Fruit fly (Drosophila melanogaster): ENCODE measurements around the gene CG5860.

CG5860 gene

DNA sequence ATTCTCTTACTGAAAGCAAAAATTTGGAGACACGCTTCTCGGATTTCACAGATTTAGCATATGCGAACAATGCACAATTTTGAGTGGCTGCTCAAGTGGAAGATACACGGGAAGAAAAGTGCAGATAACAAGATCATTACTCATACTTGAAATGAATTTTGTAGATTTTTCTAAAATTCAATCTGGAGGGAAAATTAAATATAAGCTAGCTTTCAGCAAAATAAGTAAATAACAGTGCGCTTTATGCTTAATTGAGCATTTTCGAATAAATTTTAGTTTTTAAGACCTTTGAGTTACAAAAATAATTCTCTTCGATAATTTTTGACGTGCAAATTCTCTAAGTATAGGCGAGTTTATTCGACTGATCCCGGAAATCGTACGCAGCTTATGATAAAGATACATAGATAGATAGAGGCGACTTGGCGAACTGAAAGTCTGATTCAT, 8.7 kb upstream of the CG5860 start (continued):
- TF ChIP-seq chn (GFP tag; optimal IDR thresholded peaks at IDR 0.05), result no peak
- TF ChIP-seq YL-1 (GFP tag; optimal IDR thresholded peaks at IDR 0.05), result no peak
- TF ChIP-seq CG5245 (GFP tag; optimal IDR thresholded peaks at IDR 0.05), result peak; percentile 36
- TF ChIP-seq CG17359 (tag; optimal IDR thresholded peaks at IDR 0.05), result peak; percentile 61
- TF ChIP-seq kni (GFP tag; optimal IDR thresholded peaks at IDR 0.05), result no peak
- peak; percentile 28 for TF ChIP-seq CG30403 (GFP tag; optimal IDR thresholded peaks at IDR 0.05)
- no peak for TF ChIP-seq sqz (GFP tag; optimal IDR thresholded peaks at IDR 0.05)
- TF ChIP-seq zen2 (GFP tag; IDR thresholded peaks at IDR 0.05; ENCODE audit: partially characterized antibody), result no peak
- TF ChIP-seq Myb (GFP tag; optimal IDR thresholded peaks at IDR 0.05), result no peak
- TF ChIP-seq CG8924 (tag; optimal IDR thresholded peaks at IDR 0.05), result no peak
- no peak for TF ChIP-seq nom (GFP tag; optimal IDR thresholded peaks at IDR 0.05)
- peak; percentile 51 for TF ChIP-seq CG4820 (GFP tag; optimal IDR thresholded peaks at IDR 0.05)
- TF ChIP-seq hth (optimal IDR thresholded peaks at IDR 0.05), result no peak
- TF ChIP-seq gce (GFP tag; IDR thresholded peaks at IDR 0.05), result no peak
- no peak for TF ChIP-seq hkb (optimal IDR thresholded peaks at IDR 0.05)
- peak; percentile 80 for TF ChIP-seq hkb (GFP tag; IDR thresholded peaks at IDR 0.05)
- peak; percentile 30 for TF ChIP-seq ind (GFP tag; optimal IDR thresholded peaks at IDR 0.05)
- no peak for TF ChIP-seq CG4617 (GFP tag; optimal IDR thresholded peaks at IDR 0.05; ENCODE audit: borderline replicate concordance)
- TF ChIP-seq ara (GFP tag; IDR thresholded peaks at IDR 0.05), result peak; percentile 50; the same call in 1 of the 2 replicates
- TF ChIP-seq CTCF (GFP tag; optimal IDR thresholded peaks at IDR 0.05), result no peak
- TF ChIP-seq D (optimal IDR thresholded peaks at IDR 0.05), result no peak
- peak; percentile 67 for TF ChIP-seq D (GFP tag; optimal IDR thresholded peaks at IDR 0.05)
- peak; percentile 50 for TF ChIP-seq Meics (GFP tag; optimal IDR thresholded peaks at IDR 0.05)
- TF ChIP-seq Gsc (GFP tag; IDR thresholded peaks at IDR 0.05), result no peak
- TF ChIP-seq CG17802 (tag; optimal IDR thresholded peaks at IDR 0.05), result no peak
- peak; percentile 69 for TF ChIP-seq Blimp-1 (GFP tag; optimal IDR thresholded peaks at IDR 0.05)
- TF ChIP-seq CG1602 (GFP tag; optimal IDR thresholded peaks at IDR 0.05), result no peak
- no peak for TF ChIP-seq fd3F (GFP tag; optimal IDR thresholded peaks at IDR 0.05)
- no peak for TF ChIP-seq CG11560 (tag; IDR thresholded peaks at IDR 0.05)
- no peak for TF ChIP-seq CG11723 (GFP tag; optimal IDR thresholded peaks at IDR 0.05)
- no peak for TF ChIP-seq CG31365 (tag; optimal IDR thresholded peaks at IDR 0.05)
- no peak for TF ChIP-seq amos (GFP tag; IDR thresholded peaks at IDR 0.05; ENCODE audit: partially characterized antibody)
- TF ChIP-seq exex (tag; optimal IDR thresholded peaks at IDR 0.05), result no peak
- TF ChIP-seq CG11247 (GFP tag; IDR thresholded peaks at IDR 0.05), result no peak
- no peak for TF ChIP-seq Xbp1 (GFP tag; optimal IDR thresholded peaks at IDR 0.05)
- TF ChIP-seq CG3281 (GFP tag; optimal IDR thresholded peaks at IDR 0.05), result peak; percentile 65
- TF ChIP-seq trem (tag; optimal IDR thresholded peaks at IDR 0.05), result peak; percentile 30
- TF ChIP-seq Dll (GFP tag; IDR thresholded peaks at IDR 0.05; ENCODE audit: partially characterized antibody), result no peak
- TF ChIP-seq CG6813 (GFP tag; optimal IDR thresholded peaks at IDR 0.05), result no peak
- peak; percentile 17 for TF ChIP-seq CG6854 (GFP tag; optimal IDR thresholded peaks at IDR 0.05)
- peak; percentile 55 for TF ChIP-seq CG10267 (tag; optimal IDR thresholded peaks at IDR 0.05)
- no peak for TF ChIP-seq Stat92E (GFP tag; optimal IDR thresholded peaks at IDR 0.05)
- TF ChIP-seq ap (GFP tag; IDR thresholded peaks at IDR 0.05), result no peak
- peak; percentile 39; the same call in 2 of the 3 replicates for TF ChIP-seq CG17361 (GFP tag; IDR thresholded peaks at IDR 0.05)
- no peak for TF ChIP-seq bbx (GFP tag; IDR thresholded peaks at IDR 0.05; ENCODE audit: partially characterized antibody)
- no peak for TF ChIP-seq CG32772 (GFP tag; IDR thresholded peaks at IDR 0.05)
- no peak for TF ChIP-seq CG9876 (GFP tag; optimal IDR thresholded peaks at IDR 0.05)
- peak; percentile 19 for TF ChIP-seq CG15269 (tag; optimal IDR thresholded peaks at IDR 0.05)
- no peak for TF ChIP-seq CG10321 (GFP tag; IDR thresholded peaks at IDR 0.05)
- TF ChIP-seq Antp (GFP tag; optimal IDR thresholded peaks at IDR 0.05), result peak; percentile 12
- no peak for TF ChIP-seq CG8290 (GFP tag; optimal IDR thresholded peaks at IDR 0.05)
- no peak for TF ChIP-seq CG8290 (tag; optimal IDR thresholded peaks at IDR 0.05)

Data from whole organism, embryonic.